Worm (Caenorhabditis elegans) whole organism, L1 larva: ENCODE results near the gene srh-27.

Experiments used
- aly-2 ChIP-seq: fragments of 150-350 bp; optimal IDR thresholded peaks from 2 replicates; lab custom pipeline; 2014; ENCODE audit warnings: missing biosample characterization, missing genetic modification characterization
- ama-1 ChIP-seq: fragments of 150-350 bp; optimal IDR thresholded peaks from 2 replicates; lab custom pipeline; 2014
- blmp-1 ChIP-seq: fragments of 150-350 bp; optimal IDR thresholded peaks from 2 replicates; lab custom pipeline; 2014; ENCODE audit warnings: missing biosample characterization, missing genetic modification characterization
- ces-1 ChIP-seq: fragments of 150-350 bp; optimal IDR thresholded peaks from 2 replicates; lab custom pipeline; 2014; ENCODE audit warnings: missing biosample characterization, missing genetic modification reagents, missing genetic modification characterization
- efl-3 ChIP-seq: fragments of 200-800 bp; sonication (Bioruptor generic); optimal IDR thresholded peaks from 2 replicates; lab custom pipeline; 2018; ENCODE audit warnings: mild to moderate bottlenecking, missing genetic modification characterization, missing compliant biosample characterization
- elt-3 ChIP-seq, 6 experiments: fragments of 150-350 bp in 1 of 6; sonication (generic microtip); optimal IDR thresholded peaks; 2 replicates each; lab custom pipeline; 2017 to 2018; ENCODE audit warnings: missing biosample characterization in 6 of 6, missing genetic modification characterization in 6 of 6, inconsistent platforms in 1 of 6
- fkh-4 ChIP-seq: sonication (generic microtip); optimal IDR thresholded peaks from 2 replicates; lab custom pipeline; 2016; ENCODE audit warnings: missing compliant biosample characterization, missing genetic modification characterization, borderline replicate concordance
- lin-15B ChIP-seq: fragments of 150-350 bp; sonication (generic microtip); optimal IDR thresholded peaks from 3 replicates; lab custom pipeline; 2014; ENCODE audit warnings: missing biosample characterization, missing genetic modification characterization
- nhr-76 ChIP-seq: sonication (generic microtip); optimal IDR thresholded peaks from 2 replicates; lab custom pipeline; 2017; ENCODE audit warnings: missing biosample characterization, missing genetic modification characterization
- nhr-77 ChIP-seq: fragments of 150-350 bp; optimal IDR thresholded peaks from 2 replicates; lab custom pipeline; 2014; ENCODE audit warnings: missing biosample characterization, missing genetic modification characterization
- pqm-1 ChIP-seq: sonication (generic microtip); optimal IDR thresholded peaks from 3 replicates; lab custom pipeline; 2017; ENCODE audit warnings: missing biosample characterization, missing genetic modification characterization
- skn-1 ChIP-seq: fragments of 150-350 bp; optimal IDR thresholded peaks from 2 replicates; lab custom pipeline; 2014; ENCODE audit warnings: missing biosample characterization, missing genetic modification characterization
- unc-86 ChIP-seq: sonication (generic microtip); optimal IDR thresholded peaks from 2 replicates; lab custom pipeline; 2016; ENCODE audit warnings: missing genetic modification characterization, missing compliant biosample characterization
- unc-98 ChIP-seq: fragments of 200-800 bp; sonication (Bioruptor generic); IDR thresholded peaks from 2 replicates; pipeline ENCODE4 v1.3.6; 2022; ENCODE audit warnings: missing genetic modification characterization, missing compliant biosample characterization

ce11 chrII:12456633-12457032 lies 8.3 kb downstream of the srh-27 start, which contains the start of gene sre-32:
- TF ChIP-seq ama-1 (lab: Kevin White, UChicago) (no peak), nhr-77 (tag; lab: Kevin White, UChicago) (no peak), pqm-1 (tag; lab: Kevin White, UChicago) (no peak), unc-86 (tag; lab: Kevin White, UChicago) (no peak), unc-98 (GFP tag; lab: Robert Waterston, UW) (no peak), blmp-1 (tag; lab: Kevin White, UChicago) (no peak), skn-1 (no peak), fkh-4 (no peak), lin-15B (tag; lab: Kevin White, UChicago) (no peak), nhr-76 (tag; lab: Kevin White, UChicago) (no peak), efl-3 (GFP tag; lab: Kevin White, UChicago) (no peak), aly-2 (no peak), elt-3 (tag; optimal IDR thresholded peaks at IDR 0.05; lab: Kevin White, UChicago) (no peak), ces-1 (GFP tag; lab: Kevin White, UChicago) (no peak)
